Fruit fly (Drosophila melanogaster) whole organism, embryonic: ENCODE data around the gene Pits.
A peak's percentile ranks its signal among the peaks of the same experiment; 100 is the strongest.

ENCODE experiments used
- Blimp-1 ChIP-seq: fragments of 200-800 bp; sonication (Bioruptor generic); optimal IDR thresholded peaks from 3 replicates; lab custom pipeline; 2018; ENCODE audit warnings: missing biosample characterization, missing genetic modification characterization, mild to moderate bottlenecking, moderate library complexity, missing genetic modification reagents
- Bteb2 ChIP-seq: fragments of 200-800 bp; sonication (Bioruptor generic); optimal IDR thresholded peaks from 2 replicates; lab custom pipeline; 2016; ENCODE audit warnings: missing biosample characterization, missing genetic modification characterization
- C15 ChIP-seq: fragments of 200-800 bp; sonication (Bioruptor generic); IDR thresholded peaks from 3 replicates; pipeline ENCODE4 v1.3.6; 2022; ENCODE audit warnings: missing biosample characterization, missing genetic modification characterization
- CG1024 ChIP-seq: fragments of 200-800 bp; sonication (Bioruptor generic); IDR thresholded peaks from 2 replicates; pipeline ENCODE4 v1.3.6; 2022; ENCODE audit warnings: missing biosample characterization, missing genetic modification characterization
- CG10565 ChIP-seq: fragments of 200-800 bp; sonication (Bioruptor generic); optimal IDR thresholded peaks from 3 replicates; lab custom pipeline; 2016; ENCODE audit warnings: missing biosample characterization, mild to moderate bottlenecking, missing genetic modification characterization
- CG12744 ChIP-seq: fragments of 200-800 bp; sonication (Bioruptor generic); optimal IDR thresholded peaks from 2 replicates; lab custom pipeline; 2016; ENCODE audit warnings: missing biosample characterization, missing genetic modification characterization
- CG12769 ChIP-seq: fragments of 200-800 bp; sonication (Bioruptor generic); optimal IDR thresholded peaks from 2 replicates; lab custom pipeline; 2019; ENCODE audit warnings: missing biosample characterization, mild to moderate bottlenecking, missing genetic modification characterization, moderate library complexity
- CG17359 ChIP-seq: fragments of 200-800 bp; sonication (Bioruptor generic); optimal IDR thresholded peaks from 3 replicates; lab custom pipeline; 2018; ENCODE audit warnings: missing biosample characterization, mild to moderate bottlenecking, missing genetic modification characterization, moderate library complexity
- CG18476 ChIP-seq: fragments of 200-800 bp; sonication (Bioruptor generic); optimal IDR thresholded peaks from 2 replicates; lab custom pipeline; 2016; ENCODE audit warnings: missing biosample characterization, mild to moderate bottlenecking, missing genetic modification characterization
- CG2129 ChIP-seq: fragments of 200-800 bp; sonication (Bioruptor generic); IDR thresholded peaks from 2 replicates; pipeline ENCODE4 v1.3.6; 2022; ENCODE audit warnings: missing biosample characterization, missing genetic modification characterization; ENCODE audit not compliant: partially characterized antibody
- CG3065 ChIP-seq: fragments of 200-800 bp; sonication (Bioruptor generic); optimal IDR thresholded peaks from 2 replicates; lab custom pipeline; 2016; ENCODE audit warnings: missing biosample characterization, missing genetic modification characterization
- CG3163 ChIP-seq: fragments of 200-800 bp; sonication (Bioruptor generic); optimal IDR thresholded peaks from 3 replicates; lab custom pipeline; 2016; ENCODE audit warnings: missing biosample characterization, missing genetic modification characterization
- CG34376 ChIP-seq: fragments of 200-800 bp; sonication (Bioruptor generic); optimal IDR thresholded peaks from 2 replicates; lab custom pipeline; 2018; ENCODE audit warnings: missing biosample characterization, mild to moderate bottlenecking, missing genetic modification characterization
- CG4404 ChIP-seq: fragments of 200-800 bp; sonication (Bioruptor generic); IDR thresholded peaks from 2 replicates; pipeline ENCODE4 v1.3.6; 2022; ENCODE audit warnings: missing biosample characterization, missing genetic modification characterization
- CG5245 ChIP-seq: fragments of 200-800 bp; sonication (Bioruptor generic); optimal IDR thresholded peaks from 3 replicates; lab custom pipeline; 2016; ENCODE audit warnings: missing biosample characterization, missing genetic modification characterization
- CG7271 ChIP-seq: fragments of 200-800 bp; sonication (Bioruptor generic); optimal IDR thresholded peaks from 2 replicates; lab custom pipeline; 2018; ENCODE audit warnings: missing biosample characterization, mild to moderate bottlenecking, missing genetic modification characterization, moderate library complexity
- CG8944 ChIP-seq: fragments of 200-800 bp; sonication (Bioruptor generic); optimal IDR thresholded peaks from 3 replicates; lab custom pipeline; 2016; ENCODE audit warnings: missing biosample characterization, missing genetic modification characterization
- CG9797 ChIP-seq: fragments of 200-800 bp; sonication (Bioruptor generic); optimal IDR thresholded peaks from 3 replicates; lab custom pipeline; 2018; ENCODE audit warnings: missing biosample characterization, mild to moderate bottlenecking, missing genetic modification characterization
- CTCF ChIP-seq: fragments of 200-800 bp; sonication (Bioruptor generic); optimal IDR thresholded peaks from 2 replicates; lab custom pipeline; 2017; ENCODE audit warnings: missing biosample characterization, mild to moderate bottlenecking, missing genetic modification characterization, moderate library complexity
- D ChIP-seq, 2 experiments: fragments of 200-800 bp in 1 of 2; fragments of >200 bp in 1 of 2; sonication (Bioruptor generic) in 1 of 2; optimal IDR thresholded peaks; 2 replicates in 1 of 2; 3 replicates in 1 of 2; lab custom pipeline; 2017; ENCODE audit warnings: mild to moderate bottlenecking in 1 of 2, missing biosample characterization in 1 of 2, missing genetic modification characterization in 1 of 2, missing genetic modification reagents in 1 of 2
- Dad ChIP-seq: fragments of 200-800 bp; sonication (Bioruptor generic); optimal IDR thresholded peaks from 3 replicates; lab custom pipeline; 2016; ENCODE audit warnings: missing biosample characterization, missing genetic modification characterization
- ERR ChIP-seq: fragments of 200-800 bp; sonication (Bioruptor generic); optimal IDR thresholded peaks from 2 replicates; lab custom pipeline; 2016; ENCODE audit warnings: missing biosample characterization, missing genetic modification characterization
- Fer2 ChIP-seq: fragments of 200-800 bp; sonication (Bioruptor generic); optimal IDR thresholded peaks from 2 replicates; lab custom pipeline; 2018; ENCODE audit warnings: missing biosample characterization, mild to moderate bottlenecking, missing genetic modification characterization, moderate library complexity
- Hand ChIP-seq: fragments of 200-800 bp; sonication (Bioruptor generic); optimal IDR thresholded peaks from 2 replicates; lab custom pipeline; 2017; ENCODE audit warnings: mild to moderate bottlenecking, missing biosample characterization, missing genetic modification reagents, missing genetic modification characterization
- Hr78 ChIP-seq, 2 experiments: fragments of 200-800 bp in 1 of 2; fragments of >200 bp in 1 of 2; sonication (Bioruptor generic) in 1 of 2; optimal IDR thresholded peaks; 2 replicates each; lab custom pipeline; 2017 to 2019; ENCODE audit warnings: missing biosample characterization in 2 of 2, missing genetic modification characterization in 2 of 2, mild to moderate bottlenecking in 1 of 2, moderate library complexity in 1 of 2
- Kr ChIP-seq: fragments of 200-800 bp; sonication (Bioruptor generic); optimal IDR thresholded peaks from 2 replicates; lab custom pipeline; 2017; ENCODE audit warnings: missing biosample characterization, mild to moderate bottlenecking, missing genetic modification characterization
- Lpt ChIP-seq: fragments of >200 bp; optimal IDR thresholded peaks from 2 replicates; lab custom pipeline; 2018; ENCODE audit warnings: missing biosample characterization, missing genetic modification characterization
- Nf-YA ChIP-seq: fragments of 200-800 bp; sonication (Bioruptor generic); IDR thresholded peaks from 2 replicates; pipeline ENCODE4 v1.3.6; 2022; ENCODE audit warnings: missing biosample characterization, missing genetic modification characterization
- Optix ChIP-seq: fragments of 200-800 bp; sonication (Bioruptor generic); IDR thresholded peaks from 3 replicates; pipeline ENCODE4 v1.3.6; 2022; ENCODE audit warnings: missing biosample characterization, missing genetic modification characterization
- Spps ChIP-seq: fragments of 200-800 bp; sonication (Bioruptor generic); optimal IDR thresholded peaks from 2 replicates; lab custom pipeline; 2018; ENCODE audit warnings: missing biosample characterization, mild to moderate bottlenecking, missing genetic modification characterization
- Trl ChIP-seq, 3 experiments: fragments of >200 bp in 2 of 3; fragments of 200-800 bp in 1 of 3; sonication (Bioruptor generic) in 1 of 3; optimal IDR thresholded peaks; 2 replicates in 1 of 3; 3 replicates in 2 of 3; lab custom pipeline; 2016 to 2017; ENCODE audit warnings: missing biosample characterization in 1 of 3, missing genetic modification characterization in 1 of 3
- ap ChIP-seq: fragments of 200-800 bp; sonication (Bioruptor generic); IDR thresholded peaks from 2 replicates; pipeline ENCODE4 v1.3.6; 2022; ENCODE audit warnings: missing biosample characterization, missing genetic modification characterization
- bab2 ChIP-seq: fragments of 200-800 bp; sonication (Bioruptor generic); optimal IDR thresholded peaks from 2 replicates; lab custom pipeline; 2016; ENCODE audit warnings: missing biosample characterization, missing genetic modification characterization
- bcd ChIP-seq: fragments of 200-800 bp; sonication (Bioruptor generic); optimal IDR thresholded peaks from 2 replicates; lab custom pipeline; 2017; ENCODE audit warnings: missing biosample characterization, mild to moderate bottlenecking, missing genetic modification characterization
- crol ChIP-seq: fragments of 200-800 bp; sonication (Bioruptor generic); IDR thresholded peaks from 2 replicates; pipeline ENCODE4 v1.3.6; 2022; ENCODE audit warnings: missing biosample characterization, missing genetic modification characterization
- fu2 ChIP-seq: fragments of 200-800 bp; sonication (Bioruptor generic); optimal IDR thresholded peaks from 2 replicates; lab custom pipeline; 2016; ENCODE audit warnings: missing biosample characterization, missing genetic modification characterization
- gsb ChIP-seq: fragments of 200-800 bp; sonication (Bioruptor generic); IDR thresholded peaks from 2 replicates; pipeline ENCODE4 v1.3.6; 2022; ENCODE audit warnings: missing biosample characterization, missing genetic modification characterization
- hbn ChIP-seq: fragments of 200-800 bp; sonication (Bioruptor generic); IDR thresholded peaks from 2 replicates; pipeline ENCODE4 v1.3.6; 2022; ENCODE audit warnings: missing biosample characterization, missing genetic modification characterization; ENCODE audit not compliant: partially characterized antibody
- ind ChIP-seq: fragments of 200-800 bp; sonication (Bioruptor generic); optimal IDR thresholded peaks from 3 replicates; lab custom pipeline; 2016; ENCODE audit warnings: missing biosample characterization, missing genetic modification characterization
- jing ChIP-seq: fragments of 200-800 bp; sonication (Bioruptor generic); optimal IDR thresholded peaks from 2 replicates; lab custom pipeline; 2018; ENCODE audit warnings: missing biosample characterization, mild to moderate bottlenecking, missing genetic modification characterization
- ken ChIP-seq: fragments of 200-800 bp; sonication (Bioruptor generic); IDR thresholded peaks from 3 replicates; pipeline ENCODE4 v1.3.6; 2022; ENCODE audit warnings: missing biosample characterization, missing genetic modification characterization
- lmd ChIP-seq: fragments of 200-800 bp; sonication (Bioruptor generic); IDR thresholded peaks from 2 replicates; pipeline ENCODE4 v1.3.6; 2022; ENCODE audit warnings: missing biosample characterization, missing genetic modification characterization
- maf-S ChIP-seq: fragments of 200-800 bp; sonication (Bioruptor generic); optimal IDR thresholded peaks from 2 replicates; lab custom pipeline; 2016; ENCODE audit warnings: missing biosample characterization, missing genetic modification characterization
- mld ChIP-seq: fragments of 200-800 bp; sonication (Bioruptor generic); IDR thresholded peaks from 3 replicates; pipeline ENCODE4 v1.3.6; 2022; ENCODE audit warnings: missing biosample characterization, missing genetic modification characterization; ENCODE audit not compliant: partially characterized antibody
- nau ChIP-seq: fragments of 200-800 bp; sonication (Bioruptor generic); optimal IDR thresholded peaks from 3 replicates; lab custom pipeline; 2017; ENCODE audit warnings: missing biosample characterization, mild to moderate bottlenecking, missing genetic modification characterization, missing genetic modification reagents
- org-1 ChIP-seq: fragments of 200-800 bp; sonication (Bioruptor generic); optimal IDR thresholded peaks from 2 replicates; lab custom pipeline; 2017; ENCODE audit warnings: missing biosample characterization, missing genetic modification characterization
- pb ChIP-seq: fragments of 200-800 bp; sonication (Bioruptor generic); optimal IDR thresholded peaks from 3 replicates; lab custom pipeline; 2016; ENCODE audit warnings: missing biosample characterization, missing genetic modification characterization
- repo ChIP-seq: fragments of 200-800 bp; sonication (Bioruptor generic); optimal IDR thresholded peaks from 2 replicates; lab custom pipeline; 2016; ENCODE audit warnings: missing biosample characterization, missing genetic modification characterization
- ro ChIP-seq: fragments of 200-800 bp; sonication (Bioruptor generic); IDR thresholded peaks from 2 replicates; pipeline ENCODE4 v1.3.6; 2022; ENCODE audit warnings: missing biosample characterization, missing genetic modification characterization
- sqz ChIP-seq: fragments of 200-800 bp; sonication (Bioruptor generic); optimal IDR thresholded peaks from 3 replicates; lab custom pipeline; 2018; ENCODE audit warnings: missing biosample characterization, mild to moderate bottlenecking, missing genetic modification characterization
- zen ChIP-seq: fragments of 200-800 bp; sonication (Bioruptor generic); optimal IDR thresholded peaks from 3 replicates; lab custom pipeline; 2018; ENCODE audit warnings: missing biosample characterization, mild to moderate bottlenecking, missing genetic modification characterization, moderate library complexity

The Pits gene

dm6 chrX:12629564-12629963 is 46.6 kb upstream of the Pits start, which contains the start of the genes Aven and CG2540 (continued):
- peak in 1 of 2 experiments; percentile 47 for TF ChIP-seq Hr78 (GFP tag; optimal IDR thresholded peaks at IDR 0.05; lab: Kevin White, UChicago)
- TF ChIP-seq Bteb2 (GFP tag; lab: Kevin White, UChicago), result no peak
- peak; percentile 59 for TF ChIP-seq ind (GFP tag; lab: Kevin White, UChicago)
- peak; percentile 29 for TF ChIP-seq CG18476 (GFP tag; lab: Kevin White, UChicago)
- TF ChIP-seq Dad (GFP tag; lab: Kevin White, UChicago), result no peak
- TF ChIP-seq gsb (GFP tag; lab: Robert Waterston, UW), result 0 out of 2 replicates have a peak, but pooled peaks have one; percentile 34
- TF ChIP-seq Optix (GFP tag; lab: Robert Waterston, UW), result peak; percentile 47; the same call in 1 of the 3 replicates
- no peak for TF ChIP-seq CG2129 (GFP tag; lab: Robert Waterston, UW)
- peak; percentile 11 for TF ChIP-seq CG9797 (GFP tag; lab: Kevin White, UChicago)
- peak; percentile 61 for TF ChIP-seq lmd (GFP tag; lab: Robert Waterston, UW)
- no peak for TF ChIP-seq nau (GFP tag; lab: Kevin White, UChicago)
- no peak for TF ChIP-seq C15 (GFP tag; lab: Robert Waterston, UW)
- TF ChIP-seq sqz (GFP tag; lab: Kevin White, UChicago), result peak; percentile 62
- no peak for TF ChIP-seq bab2 (GFP tag; lab: Kevin White, UChicago)
- TF ChIP-seq Kr (GFP tag; lab: Kevin White, UChicago), result no peak
- TF ChIP-seq Hand, result peak; percentile 80
- peak; percentile 68 for TF ChIP-seq CG7271 (tag; lab: Kevin White, UChicago)
- TF ChIP-seq D (optimal IDR thresholded peaks at IDR 0.05; lab: Kevin White, UChicago), result no peak
- peak; percentile 73 for TF ChIP-seq D (GFP tag; optimal IDR thresholded peaks at IDR 0.05; lab: Kevin White, UChicago)
- peak; percentile 79 for TF ChIP-seq Fer2 (tag; lab: Kevin White, UChicago)
- peak; percentile 63 for TF ChIP-seq org-1 (GFP tag; lab: Kevin White, UChicago)
- no peak for TF ChIP-seq hbn (GFP tag; lab: Robert Waterston, UW)
- TF ChIP-seq CG12744, result no peak
- no peak for TF ChIP-seq fu2
- peak; percentile 80 for TF ChIP-seq bcd
- TF ChIP-seq maf-S (GFP tag; lab: Kevin White, UChicago), result no peak
- TF ChIP-seq Trl (optimal IDR thresholded peaks at IDR 0.05; lab: Kevin White, UChicago), result no peak
- no peak for TF ChIP-seq Trl (GFP tag; optimal IDR thresholded peaks at IDR 0.05; lab: Kevin White, UChicago)
- peak; percentile 81 for TF ChIP-seq zen (tag; lab: Kevin White, UChicago)
- no peak for TF ChIP-seq pb (GFP tag; lab: Kevin White, UChicago)
- no peak for TF ChIP-seq repo (GFP tag; lab: Kevin White, UChicago)
- no peak for TF ChIP-seq mld (GFP tag; lab: Robert Waterston, UW)
- peak; percentile 63 for TF ChIP-seq Spps (tag; lab: Kevin White, UChicago)
- TF ChIP-seq CTCF (GFP tag; lab: Kevin White, UChicago), result peak; percentile 7
- TF ChIP-seq ken (GFP tag; lab: Robert Waterston, UW), result 0 out of 3 replicates have a peak, but pooled peaks have one; percentile 38
- peak; percentile 44 for TF ChIP-seq CG5245 (GFP tag; lab: Kevin White, UChicago)
- TF ChIP-seq CG4404, result peak; percentile 45; the same call in 1 of the 2 replicates
- no peak for TF ChIP-seq jing (GFP tag; lab: Kevin White, UChicago)
- TF ChIP-seq CG12769 (tag; lab: Kevin White, UChicago), result no peak
- TF ChIP-seq CG3163, result no peak
- TF ChIP-seq Nf-YA, result no peak
- no peak for TF ChIP-seq CG8944
- no peak for TF ChIP-seq CG1024 (GFP tag; lab: Robert Waterston, UW)
- no peak for TF ChIP-seq CG10565 (GFP tag; lab: Kevin White, UChicago)
- TF ChIP-seq ap (GFP tag; lab: Robert Waterston, UW), result no peak
- TF ChIP-seq crol (GFP tag; lab: Robert Waterston, UW), result no peak
- no peak for TF ChIP-seq Lpt (GFP tag; lab: Kevin White, UChicago)
- TF ChIP-seq CG3065, result no peak
- peak; percentile 82 for TF ChIP-seq CG17359
- no peak for TF ChIP-seq ERR (GFP tag; lab: Kevin White, UChicago)
- TF ChIP-seq ro (GFP tag; lab: Robert Waterston, UW), result no peak
- peak; percentile 81 for TF ChIP-seq Blimp-1 (GFP tag; lab: Kevin White, UChicago)
- TF ChIP-seq CG34376 (GFP tag; lab: Kevin White, UChicago), result peak; percentile 80
